Fruit fly (Drosophila melanogaster) whole organism, adult: ENCODE results near the gene CG32284.

ENCODE experiments used
- CG12768 ChIP-seq: fragments of 200-800 bp; sonication (Bioruptor generic); optimal IDR thresholded peaks from 2 replicates; lab custom pipeline; 2017; ENCODE audit warnings: missing biosample characterization, missing genetic modification characterization, mild to moderate bottlenecking, moderate library complexity, missing genetic modification reagents
- toe ChIP-seq: fragments of 200-800 bp; sonication (Bioruptor generic); optimal IDR thresholded peaks from 2 replicates; lab custom pipeline; 2016; ENCODE audit warnings: missing biosample characterization, missing genetic modification characterization

- TF ChIP-seq CG12768: peak; percentile 73
- peak; percentile 46 for TF ChIP-seq toe (GFP tag; lab: Kevin White, UChicago)
Observed at dm6 chr3L:3208895-3209294, 22.4 kb downstream of the CG32284 start, which contains the start of the genes CG32269 and CG32270.
